Worm (Caenorhabditis elegans): ENCODE measurements around the gene Y38H6C.4.

Y38H6C.4 gene

ce11 chrV:20504997-20505396, at the start of gene Y38H6C.4:
TSS of gene Y38H6C.4 (minus strand) at chrV:20505097.
- TF ChIP-seq him-1 (tag; optimal IDR thresholded peaks at IDR 0.05) = no peak
- no peak for TF ChIP-seq dao-5 (tag; optimal IDR thresholded peaks at IDR 0.05)
- no peak for TF ChIP-seq W03F9.2 (tag; optimal IDR thresholded peaks at IDR 0.05)

- no peak for TF ChIP-seq dao-5 (tag; optimal IDR thresholded peaks at IDR 0.05)
- TF ChIP-seq him-1 (tag; optimal IDR thresholded peaks at IDR 0.05) = no peak
- no peak for TF ChIP-seq W03F9.2 (tag; optimal IDR thresholded peaks at IDR 0.05)
Observed at ce11 chrV:20552971-20553370, 48.1 kb upstream of the Y38H6C.4 start, which contains the start of gene vmo-1. TSS of gene vmo-1 (minus strand) at chrV:20553071.

ce11 chrV:20551096-20551495, 46.2 kb upstream of the Y38H6C.4 start, which contains the start of gene Y38H6C.20:
TSS of gene Y38H6C.20 (minus strand) at chrV:20551196.
- no peak for TF ChIP-seq dao-5 (tag; optimal IDR thresholded peaks at IDR 0.05)
- TF ChIP-seq W03F9.2 (tag; optimal IDR thresholded peaks at IDR 0.05) = no peak
- no peak for TF ChIP-seq him-1 (tag; optimal IDR thresholded peaks at IDR 0.05)

- TF ChIP-seq W03F9.2 (tag; optimal IDR thresholded peaks at IDR 0.05) (no peak), dao-5 (tag; optimal IDR thresholded peaks at IDR 0.05) (no peak), him-1 (tag; optimal IDR thresholded peaks at IDR 0.05) (no peak)
Observed at ce11 chrV:20547048-20547447, 42.2 kb upstream of the Y38H6C.4 start, which contains the start of gene Y38H6C.18. TSS of gene Y38H6C.18 (minus strand) at chrV:20547148.

ce11 chrV:20545742-20546141, 40.8 kb upstream of the Y38H6C.4 start:
- TF ChIP-seq him-1 (tag; optimal IDR thresholded peaks at IDR 0.05) = no peak
- no peak for TF ChIP-seq W03F9.2 (tag; optimal IDR thresholded peaks at IDR 0.05)
- no peak for TF ChIP-seq dao-5 (tag; optimal IDR thresholded peaks at IDR 0.05)

ce11 chrV:20544610-20545009, 39.7 kb upstream of the Y38H6C.4 start:
- TF ChIP-seq W03F9.2 (tag; optimal IDR thresholded peaks at IDR 0.05) = no peak
- no peak for TF ChIP-seq him-1 (tag; optimal IDR thresholded peaks at IDR 0.05)
- TF ChIP-seq dao-5 (tag; optimal IDR thresholded peaks at IDR 0.05) = no peak

- TF ChIP-seq W03F9.2 (tag; optimal IDR thresholded peaks at IDR 0.05) (no peak), dao-5 (tag; optimal IDR thresholded peaks at IDR 0.05) (no peak), him-1 (tag; optimal IDR thresholded peaks at IDR 0.05) (no peak)
Observed at ce11 chrV:20544092-20544491, 39.2 kb upstream of the Y38H6C.4 start, which contains the start of gene slc-36.3. TSS of gene slc-36.3 (minus strand) at chrV:20544192.

- TF ChIP-seq W03F9.2 (tag; optimal IDR thresholded peaks at IDR 0.05) (no peak), him-1 (tag; optimal IDR thresholded peaks at IDR 0.05) (no peak), dao-5 (tag; optimal IDR thresholded peaks at IDR 0.05) (no peak)
Observed at ce11 chrV:20539055-20539454, 34.2 kb upstream of the Y38H6C.4 start, which contains the start of gene Y38H6C.16. TSS of gene Y38H6C.16 (minus strand) at chrV:20539347.

- TF ChIP-seq him-1 (tag; optimal IDR thresholded peaks at IDR 0.05) (no peak), dao-5 (tag; optimal IDR thresholded peaks at IDR 0.05) (no peak), W03F9.2 (tag; optimal IDR thresholded peaks at IDR 0.05) (no peak)
Observed at ce11 chrV:20536208-20536607, 31.3 kb upstream of the Y38H6C.4 start, which contains the start of gene Y38H6C.15. TSS of gene Y38H6C.15 (minus strand) at chrV:20536308.

ce11 chrV:20534072-20534471, 29.2 kb upstream of the Y38H6C.4 start, which contains the start of gene famh-161:
TSS of gene famh-161 (minus strand) at chrV:20534172.
- TF ChIP-seq dao-5 (tag; optimal IDR thresholded peaks at IDR 0.05) (no peak), him-1 (tag; optimal IDR thresholded peaks at IDR 0.05) (no peak), W03F9.2 (tag; optimal IDR thresholded peaks at IDR 0.05) (no peak)

- TF ChIP-seq W03F9.2 (tag; optimal IDR thresholded peaks at IDR 0.05) (no peak), him-1 (tag; optimal IDR thresholded peaks at IDR 0.05) (no peak), dao-5 (tag; optimal IDR thresholded peaks at IDR 0.05) (no peak)
Observed at ce11 chrV:20527493-20527892, 22.6 kb upstream of the Y38H6C.4 start, which contains the start of gene Y38H6C.13. TSS of gene Y38H6C.13 (plus strand) at chrV:20527793.

- TF ChIP-seq him-1 (tag; optimal IDR thresholded peaks at IDR 0.05) (no peak), dao-5 (tag; optimal IDR thresholded peaks at IDR 0.05) (no peak), W03F9.2 (tag; optimal IDR thresholded peaks at IDR 0.05) (no peak)
Observed at ce11 chrV:20525816-20526459, 21.0 kb upstream of the Y38H6C.4 start, which contains the start of the genes srh-166 and Y38H6C.24. TSS of gene srh-166 (minus strand) at chrV:20525866. TSS of gene Y38H6C.24 (plus strand) at chrV:20526435.

- no peak for TF ChIP-seq dao-5 (tag; optimal IDR thresholded peaks at IDR 0.05)
- TF ChIP-seq him-1 (tag; optimal IDR thresholded peaks at IDR 0.05) = no peak
- TF ChIP-seq W03F9.2 (tag; optimal IDR thresholded peaks at IDR 0.05) = no peak
Observed at ce11 chrV:20522219-20522618, 17.3 kb upstream of the Y38H6C.4 start, which contains the start of the genes Y38H6C.9 and fbxa-150. TSS of gene Y38H6C.9 (minus strand) at chrV:20522270. TSS of gene fbxa-150 (plus strand) at chrV:20522598.

ce11 chrV:20518927-20519326, 14.0 kb upstream of the Y38H6C.4 start, which contains the start of gene Y38H6C.25:
TSS of gene Y38H6C.25 (plus strand) at chrV:20519227.
- TF ChIP-seq W03F9.2 (tag; optimal IDR thresholded peaks at IDR 0.05) = no peak
- TF ChIP-seq dao-5 (tag; optimal IDR thresholded peaks at IDR 0.05) = no peak
- TF ChIP-seq him-1 (tag; optimal IDR thresholded peaks at IDR 0.05) = no peak
